Worm (Caenorhabditis elegans): Measurements from ENCODE around the gene F08G2.5.

Gene F08G2.5

DNA sequence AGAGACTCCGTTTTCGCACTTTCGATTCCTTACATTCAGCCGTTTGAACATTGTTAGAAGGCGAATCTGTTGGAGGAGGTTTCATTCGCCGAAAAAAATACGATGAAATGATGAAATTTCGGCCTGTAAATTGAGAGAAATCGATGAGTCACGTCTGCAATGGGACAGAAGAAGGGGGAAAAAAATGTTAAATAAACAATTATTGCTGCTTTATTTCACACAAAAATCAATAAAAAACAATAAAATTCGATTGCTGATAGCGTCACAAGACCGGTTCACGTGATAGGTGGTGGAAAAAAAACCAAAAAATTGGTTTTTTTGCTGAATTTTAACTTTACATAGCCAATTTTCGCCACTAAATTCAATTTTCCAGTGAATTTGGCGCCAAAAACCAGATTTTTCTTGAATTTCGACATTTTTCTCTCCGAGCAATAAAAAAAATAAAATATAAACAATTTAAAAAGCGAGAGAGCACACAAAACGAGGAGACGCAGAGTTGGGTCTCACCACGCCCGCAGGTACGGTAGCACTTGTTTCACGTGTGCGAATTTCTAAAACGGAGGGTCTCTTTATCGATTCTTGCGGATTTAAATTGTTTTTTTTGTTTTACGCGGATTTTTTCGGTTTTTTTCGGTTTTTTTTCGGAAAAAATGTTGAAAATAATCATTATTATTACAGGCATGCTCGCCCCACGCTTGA lies 38.9 kb upstream of the F08G2.5 start, which contains the start of the genes cup-14 and ndub-8 (continued):
- TF ChIP-seq rec-8 (tag; optimal IDR thresholded peaks at IDR 0.05) = no peak
- TF ChIP-seq mes-4 (tag; optimal IDR thresholded peaks at IDR 0.05) = no peak
- no peak for TF ChIP-seq fkh-3 (tag; optimal IDR thresholded peaks at IDR 0.05)
- peak; percentile 68 for TF ChIP-seq Y67H2A.10 (GFP tag; conservative IDR thresholded peaks at IDR 0.05)
- TF ChIP-seq ceh-100 (GFP tag; IDR thresholded peaks at IDR 0.05) = peak; percentile 45
- TF ChIP-seq nhr-90 (tag; optimal IDR thresholded peaks at IDR 0.05) = no peak
- peak; percentile 84 for TF ChIP-seq ceh-91 (GFP tag; IDR thresholded peaks at IDR 0.05)
- TF ChIP-seq F57A8.1 (GFP tag; optimal IDR thresholded peaks at IDR 0.05) = no peak
- TF ChIP-seq ZK185.1 (tag; optimal IDR thresholded peaks at IDR 0.05; ENCODE audit: poor library complexity, severe bottlenecking) = no peak
- TF ChIP-seq xnd-1 (tag; optimal IDR thresholded peaks at IDR 0.05) = peak; percentile 84
- TF ChIP-seq sdz-38 (tag; optimal IDR thresholded peaks at IDR 0.05) = no peak
- TF ChIP-seq dpff-1 (tag; optimal IDR thresholded peaks at IDR 0.05) = no peak
- TF ChIP-seq B0019.2 (GFP tag; conservative IDR thresholded peaks at IDR 0.05) = peak; percentile 71; the same call in 1 of the 2 replicates
- 0 out of 2 replicates have a peak, but pooled peaks have one; percentile 24 for TF ChIP-seq Y79H2A.3 (GFP tag; conservative IDR thresholded peaks at IDR 0.05)
- TF ChIP-seq ztf-22 (GFP tag; optimal IDR thresholded peaks at IDR 0.05) = no peak
- TF ChIP-seq aptf-2 (GFP tag; conservative IDR thresholded peaks at IDR 0.05) = 0 out of 2 replicates have a peak, but pooled peaks have one; percentile 23
- peak; percentile 97 for TF ChIP-seq madf-6 (GFP tag; IDR thresholded peaks at IDR 0.05)
- TF ChIP-seq unc-130 (GFP tag; optimal IDR thresholded peaks at IDR 0.05) = peak; percentile 73
- TF ChIP-seq nhr-80 (tag; optimal IDR thresholded peaks at IDR 0.05) = peak; percentile 7
- peak; percentile 99 for TF ChIP-seq lsl-1 (GFP tag; optimal IDR thresholded peaks at IDR 0.05)
- TF ChIP-seq ztf-25 (GFP tag; IDR thresholded peaks at IDR 0.05) = no peak
- TF ChIP-seq sptf-2 (GFP tag; optimal IDR thresholded peaks at IDR 0.05) = no peak
- TF ChIP-seq lin-54 (GFP tag; optimal IDR thresholded peaks at IDR 0.05) = peak; percentile 85
- peak; percentile 25 for TF ChIP-seq atf-7 (tag; optimal IDR thresholded peaks at IDR 0.05)
- TF ChIP-seq ets-4 (GFP tag; optimal IDR thresholded peaks at IDR 0.05) = no peak
- peak; percentile 89 for TF ChIP-seq snpc-3.4 (tag; optimal IDR thresholded peaks at IDR 0.05)

DNA sequence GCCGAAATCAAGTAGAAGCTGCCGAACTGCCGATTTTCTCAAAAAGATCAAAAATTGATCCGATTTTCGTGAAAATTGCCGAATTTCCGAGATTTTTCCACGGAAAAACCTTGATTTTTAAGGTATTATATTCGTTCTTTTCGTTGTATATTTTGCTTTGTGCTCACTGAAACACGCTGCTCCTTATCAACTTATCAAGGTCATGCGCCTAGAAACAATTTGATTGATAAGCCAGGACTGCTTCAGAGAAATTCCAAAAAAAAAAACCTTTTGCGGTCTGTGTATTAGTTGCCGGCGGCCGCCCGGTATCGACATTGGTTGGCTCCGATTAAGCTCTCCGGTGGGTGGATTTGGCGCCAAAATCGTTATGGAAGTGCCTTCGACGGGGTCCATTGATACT lies 29.0 kb upstream of the F08G2.5 start:
- TF ChIP-seq nhr-80 (tag; optimal IDR thresholded peaks at IDR 0.05) (peak; percentile 64), lag-1 (GFP tag; IDR thresholded peaks at IDR 0.05) (no peak)

DNA sequence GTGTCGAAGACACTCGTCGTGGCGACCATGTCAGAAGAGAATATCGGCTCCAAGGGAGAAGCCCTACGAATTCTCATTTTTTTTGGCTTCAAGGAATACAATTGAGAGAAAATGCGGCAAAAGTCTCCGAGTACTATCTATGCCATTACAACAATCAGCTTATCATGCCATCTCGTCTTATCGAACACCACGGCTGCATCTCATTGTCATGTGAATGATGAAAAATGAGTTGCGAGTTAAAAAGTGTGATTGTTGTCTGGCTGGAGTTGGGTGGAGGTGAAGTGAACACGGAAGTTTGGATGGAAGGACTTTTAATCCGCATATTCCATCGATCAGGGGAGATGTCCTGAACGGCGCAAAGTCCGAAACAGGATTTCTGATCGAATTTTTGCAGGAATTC lies 27.5 kb upstream of the F08G2.5 start:
- TF ChIP-seq lin-40 (tag; optimal IDR thresholded peaks at IDR 0.05) = no peak
- no peak for TF ChIP-seq aptf-3 (GFP tag; IDR thresholded peaks at IDR 0.05)
- TF ChIP-seq F39B2.1 (GFP tag; IDR thresholded peaks at IDR 0.05) = no peak
- TF ChIP-seq snpc-4 (GFP tag; optimal IDR thresholded peaks at IDR 0.05) = no peak
- no peak for TF ChIP-seq snpc-4 (tag; optimal IDR thresholded peaks at IDR 0.05)
- no peak for TF ChIP-seq lin-35 (GFP tag; optimal IDR thresholded peaks at IDR 0.05)
- TF ChIP-seq nhr-80 (tag; optimal IDR thresholded peaks at IDR 0.05) = peak; percentile 84
- no peak for TF ChIP-seq nhr-27 (tag; optimal IDR thresholded peaks at IDR 0.05)
- TF ChIP-seq ztf-22 (GFP tag; optimal IDR thresholded peaks at IDR 0.05) = no peak
- no peak for TF ChIP-seq ceh-27 (GFP tag; optimal IDR thresholded peaks at IDR 0.05)
- TF ChIP-seq athp-1 (tag; optimal IDR thresholded peaks at IDR 0.05) = no peak
- TF ChIP-seq cebp-1 (GFP tag; IDR thresholded peaks at IDR 0.05) = no peak
- peak; percentile 9 for TF ChIP-seq cebp-1 (tag; optimal IDR thresholded peaks at IDR 0.05)
- no peak for TF ChIP-seq attf-6 (GFP tag; IDR thresholded peaks at IDR 0.05)
- TF ChIP-seq lag-1 (GFP tag; IDR thresholded peaks at IDR 0.05) = no peak
- no peak for TF ChIP-seq F10E7.11 (tag; optimal IDR thresholded peaks at IDR 0.05)
- no peak for TF ChIP-seq hlh-26 (GFP tag; conservative IDR thresholded peaks at IDR 0.05)
- TF ChIP-seq dpl-1 (GFP tag; optimal IDR thresholded peaks at IDR 0.05) = no peak
- no peak for TF ChIP-seq F52B5.7 (tag; optimal IDR thresholded peaks at IDR 0.05)
